Worm (Caenorhabditis elegans): ENCODE results near the gene trpp-12.

The trpp-12 gene

ce11 chrX:2381282-2381681, 28.2 kb upstream of the trpp-12 start, which contains the start of gene F47G3.4:
Gene F47G3.4, plus strand, starts transcription at chrX:2381582.
- no peak for TF ChIP-seq egl-27 (tag; optimal IDR thresholded peaks at IDR 0.05)
- TF ChIP-seq mxl-2 (GFP tag; conservative IDR thresholded peaks at IDR 0.05) = no peak
- TF ChIP-seq unc-62 (GFP tag; optimal IDR thresholded peaks at IDR 0.05 in 1 of 2) = no peak
- no peak for TF ChIP-seq unc-62 (tag; optimal IDR thresholded peaks at IDR 0.05)
- TF ChIP-seq lim-7 (GFP tag; IDR thresholded peaks at IDR 0.05) = no peak
- no peak for TF ChIP-seq madf-9 (GFP tag; conservative IDR thresholded peaks at IDR 0.05)

ce11 chrX:2382227-2382626, 27.3 kb upstream of the trpp-12 start:
- no peak for TF ChIP-seq daf-19 (GFP tag; conservative IDR thresholded peaks at IDR 0.05)
- no peak for TF ChIP-seq nhr-237 (tag; optimal IDR thresholded peaks at IDR 0.05)
- peak; percentile 64 for TF ChIP-seq dpl-1 (GFP tag; optimal IDR thresholded peaks at IDR 0.05)
- no peak for TF ChIP-seq spr-1 (tag; optimal IDR thresholded peaks at IDR 0.05)
- TF ChIP-seq mxl-3 (GFP tag; optimal IDR thresholded peaks at IDR 0.05) = peak; percentile 5
- TF ChIP-seq mes-2 (tag; optimal IDR thresholded peaks at IDR 0.05; ENCODE audit: poor library complexity, severe bottlenecking) = peak; percentile 73
- TF ChIP-seq rbr-2 (tag; optimal IDR thresholded peaks at IDR 0.05) = peak; percentile 54
- no peak for TF ChIP-seq lir-3 (tag; optimal IDR thresholded peaks at IDR 0.05)
- no peak for TF ChIP-seq pqm-1 (tag; optimal IDR thresholded peaks at IDR 0.05)
- TF ChIP-seq nhr-28 (tag; optimal IDR thresholded peaks at IDR 0.05) = peak; percentile 55
- TF ChIP-seq lsy-2 (tag; optimal IDR thresholded peaks at IDR 0.05) = peak in 1 of 2 experiments; percentile 78
- TF ChIP-seq F44E2.7 (GFP tag; IDR thresholded peaks at IDR 0.05) = no peak
- TF ChIP-seq zag-1 (tag; optimal IDR thresholded peaks at IDR 0.05) = no peak
- TF ChIP-seq Y105C5A.15 (GFP tag; IDR thresholded peaks at IDR 0.05) = no peak
- TF ChIP-seq ceh-32 (tag; optimal IDR thresholded peaks at IDR 0.05; ENCODE audit: poor library complexity) = no peak
- no peak for TF ChIP-seq F26F4.8 (GFP tag; conservative IDR thresholded peaks at IDR 0.05)
- peak; percentile 15 for TF ChIP-seq ztf-7 (tag; optimal IDR thresholded peaks at IDR 0.05)
- TF ChIP-seq mep-1 (tag; optimal IDR thresholded peaks at IDR 0.05) = peak; percentile 74
- no peak for TF ChIP-seq ceh-28 (tag; optimal IDR thresholded peaks at IDR 0.05)
- no peak for TF ChIP-seq snpc-1.2 (GFP tag; IDR thresholded peaks at IDR 0.05)
- TF ChIP-seq madf-5 (GFP tag; IDR thresholded peaks at IDR 0.05) = no peak
- TF ChIP-seq dmd-9 (GFP tag; IDR thresholded peaks at IDR 0.05) = no peak
- no peak for TF ChIP-seq sdz-12 (GFP tag; optimal IDR thresholded peaks at IDR 0.05)
- TF ChIP-seq zfp-3 (GFP tag; conservative IDR thresholded peaks at IDR 0.05) = no peak
- no peak for TF ChIP-seq F49E8.2 (tag; optimal IDR thresholded peaks at IDR 0.05; ENCODE audit: borderline replicate concordance)
- TF ChIP-seq mdt-29 (GFP tag; IDR thresholded peaks at IDR 0.05) = no peak
- peak; percentile 2 for TF ChIP-seq duxl-1 (tag; optimal IDR thresholded peaks at IDR 0.05; ENCODE audit: poor library complexity)
- TF ChIP-seq daf-16 (GFP tag; optimal IDR thresholded peaks at IDR 0.05) = no peak
- no peak for TF ChIP-seq daf-16 (tag; optimal IDR thresholded peaks at IDR 0.05)
- TF ChIP-seq unc-62 (GFP tag; optimal IDR thresholded peaks at IDR 0.05 in 1 of 2) = no peak
- no peak for TF ChIP-seq unc-62 (tag; optimal IDR thresholded peaks at IDR 0.05)
- TF ChIP-seq spr-3 (GFP tag; optimal IDR thresholded peaks at IDR 0.05) = no peak
- no peak for TF ChIP-seq lin-39 (tag; optimal IDR thresholded peaks at IDR 0.05)
- TF ChIP-seq set-16 (GFP tag; IDR thresholded peaks at IDR 0.05) = no peak
- no peak for TF ChIP-seq nhr-11 (tag; optimal IDR thresholded peaks at IDR 0.05)
- TF ChIP-seq aly-2 (tag; optimal IDR thresholded peaks at IDR 0.05) = no peak
- no peak for TF ChIP-seq unc-39 (tag; optimal IDR thresholded peaks at IDR 0.05)
- TF ChIP-seq ceh-20 (GFP tag; IDR thresholded peaks at IDR 0.05) = no peak
- no peak for TF ChIP-seq nhr-41 (GFP tag; IDR thresholded peaks at IDR 0.05)
- no peak for TF ChIP-seq nhr-76 (tag; optimal IDR thresholded peaks at IDR 0.05)
- TF ChIP-seq lim-7 (GFP tag; IDR thresholded peaks at IDR 0.05) = no peak
- TF ChIP-seq nhr-102 (tag; optimal IDR thresholded peaks at IDR 0.05) = peak; percentile 42
- no peak for TF ChIP-seq nhr-42 (GFP tag; IDR thresholded peaks at IDR 0.05)
- TF ChIP-seq tra-1 (GFP tag; IDR thresholded peaks at IDR 0.05) = no peak
- TF ChIP-seq cey-2 (tag; optimal IDR thresholded peaks at IDR 0.05; ENCODE audit: borderline replicate concordance, insufficient read depth) = no peak
- TF ChIP-seq daf-12 (tag; optimal IDR thresholded peaks at IDR 0.05) = no peak
- TF ChIP-seq daf-8 (GFP tag; IDR thresholded peaks at IDR 0.05) = no peak
